In the genomic region with DNA sequence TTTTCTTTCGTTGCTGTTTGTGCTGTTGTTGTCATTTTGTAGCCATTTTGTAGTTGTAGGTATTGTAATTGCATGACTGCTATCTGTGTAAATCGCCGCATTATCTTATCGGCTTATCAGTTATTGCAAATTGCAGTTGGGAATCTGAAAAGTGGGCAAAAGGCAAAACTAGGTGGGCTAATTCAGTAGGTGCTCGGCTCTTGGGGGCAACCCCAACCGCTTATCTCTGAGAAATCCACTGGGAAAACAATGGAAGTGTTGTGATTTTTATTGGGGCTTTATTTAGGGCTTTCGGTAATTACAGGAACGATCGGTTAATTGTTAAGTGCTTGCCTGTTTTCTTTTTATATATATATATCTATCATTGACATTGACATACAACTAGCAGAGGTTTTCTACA, we compare ENCODE assay signal across 4 fruit fly cellular contexts.
A peak's percentile ranks its signal among the peaks of the same experiment; 100 is the strongest.
TF ChIP-seq lines count a peak whose summit lies in the region.

No protein-coding gene starts in this region.

- no peak for TF ChIP-seq CTCF in whole organism, embryonic (GFP tag; optimal IDR thresholded peaks at IDR 0.05; lab: Kevin White, UChicago)

TF ChIP-seq in whole organism, adult, 20 proteins besides CTCF, POLR2A, EP300 and RAD21:
- TF ChIP-seq kay (GFP tag; lab: Kevin White, UChicago; ENCODE audit: borderline replicate concordance) (peak; percentile 7), cnc (optimal IDR thresholded peaks at IDR 0.05; lab: Kevin White, UChicago) (no peak), CG12768 (GFP tag; optimal IDR thresholded peaks at IDR 0.05; lab: Kevin White, UChicago) (no peak), Clk (GFP tag; optimal IDR thresholded peaks at IDR 0.05; lab: Kevin White, UChicago) (no peak), cic (GFP tag; optimal IDR thresholded peaks at IDR 0.05; lab: Kevin White, UChicago) (peak; percentile 65), CG11617 (GFP tag; optimal IDR thresholded peaks at IDR 0.05; lab: Kevin White, UChicago) (no peak), CG7101 (tag; optimal IDR thresholded peaks at IDR 0.05; lab: Kevin White, UChicago) (peak; percentile 46), CG5204 (GFP tag; optimal IDR thresholded peaks at IDR 0.05; lab: Kevin White, UChicago) (no peak), CG1620 (GFP tag; optimal IDR thresholded peaks at IDR 0.05; lab: Kevin White, UChicago) (no peak), pad (GFP tag; optimal IDR thresholded peaks at IDR 0.05; lab: Kevin White, UChicago) (peak; percentile 37), CG14711 (tag; optimal IDR thresholded peaks at IDR 0.05; lab: Kevin White, UChicago) (peak; percentile 4), toe (GFP tag; optimal IDR thresholded peaks at IDR 0.05; lab: Kevin White, UChicago) (no peak), bab1 (GFP tag; optimal IDR thresholded peaks at IDR 0.05; lab: Kevin White, UChicago) (no peak), Hr96 (GFP tag; optimal IDR thresholded peaks at IDR 0.05; lab: Kevin White, UChicago) (no peak), CG33017 (tag; optimal IDR thresholded peaks at IDR 0.05; lab: Kevin White, UChicago) (no peak), CG7045 (GFP tag; optimal IDR thresholded peaks at IDR 0.05; lab: Kevin White, UChicago) (no peak), ovo (GFP tag; optimal IDR thresholded peaks at IDR 0.05; lab: Kevin White, UChicago) (no peak), Crg-1 (GFP tag; optimal IDR thresholded peaks at IDR 0.05; lab: Kevin White, UChicago) (no peak), tj (GFP tag; optimal IDR thresholded peaks at IDR 0.05; lab: Kevin White, UChicago) (peak; percentile 4), Mnt (GFP tag; optimal IDR thresholded peaks at IDR 0.05; lab: Kevin White, UChicago) (peak; percentile 6)

TF ChIP-seq in whole organism, embryonic, 481 proteins besides CTCF, POLR2A, EP300 and RAD21:
- no peak for TF ChIP-seq slbo (GFP tag; IDR thresholded peaks at IDR 0.05; lab: Robert Waterston, UW)
- peak; percentile 53 for TF ChIP-seq sug (tag; optimal IDR thresholded peaks at IDR 0.05; lab: Kevin White, UChicago)

TF ChIP-seq in whole organism, prepupa, 60 proteins besides CTCF, POLR2A, EP300 and RAD21:
- TF ChIP-seq eg (GFP tag; IDR thresholded peaks at IDR 0.05; lab: Robert Waterston, UW) (no peak), Eip78C (GFP tag; lab: Kevin White, UChicago) (peak; percentile 23)

TF ChIP-seq in whole organism, wandering third instar larva, 38 proteins besides CTCF, POLR2A, EP300 and RAD21:
- TF ChIP-seq dsf (GFP tag; optimal IDR thresholded peaks at IDR 0.05; lab: Kevin White, UChicago; ENCODE audit: borderline replicate concordance) (no peak), pan (optimal IDR thresholded peaks at IDR 0.05; lab: Kevin White, UChicago) (no peak), Rel (GFP tag; optimal IDR thresholded peaks at IDR 0.05; lab: Kevin White, UChicago) (no peak), Rel (tag; optimal IDR thresholded peaks at IDR 0.05; lab: Kevin White, UChicago) (peak; percentile 40), tai (GFP tag; optimal IDR thresholded peaks at IDR 0.05; lab: Kevin White, UChicago) (no peak), br (GFP tag; optimal IDR thresholded peaks at IDR 0.05; lab: Kevin White, UChicago) (no peak)
